Fruit fly (Drosophila melanogaster): Measurements from ENCODE around the gene CG14711.

CG14711 gene

DNA sequence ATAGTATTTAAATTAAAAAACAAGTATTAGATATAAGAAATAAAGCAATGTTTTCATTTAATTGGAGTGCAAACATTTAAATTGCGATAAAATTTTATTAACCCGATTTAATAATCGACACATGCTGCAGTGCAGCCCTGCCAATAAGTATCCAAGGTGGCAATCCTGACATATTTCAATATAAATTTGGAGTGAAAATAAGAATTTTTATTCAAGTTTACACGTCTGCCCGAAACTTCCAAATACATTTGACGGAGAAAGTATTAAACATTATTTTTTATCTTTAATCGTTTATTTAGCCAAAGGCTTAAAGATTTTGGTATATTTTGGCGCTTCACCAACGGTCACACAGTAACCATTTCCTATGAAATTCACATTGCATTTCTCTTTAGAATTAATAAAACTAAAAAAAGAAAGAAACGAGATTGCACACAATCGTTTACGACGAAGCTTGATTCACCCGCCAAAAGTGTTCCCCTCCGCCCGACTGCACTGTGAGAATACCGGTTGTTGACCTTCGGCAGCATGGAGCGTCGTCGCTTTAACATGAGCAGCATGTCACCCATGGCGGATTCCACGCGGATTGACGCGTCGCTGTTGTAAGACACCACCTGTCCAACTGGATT lies 5.4 kb downstream of the CG14711 start, which contains the start of gene CG14712 (continued):
- TF ChIP-seq C15 (GFP tag; IDR thresholded peaks at IDR 0.05) = no peak
- no peak for TF ChIP-seq onecut (GFP tag; IDR thresholded peaks at IDR 0.05)
- no peak for TF ChIP-seq CG12104 (GFP tag; optimal IDR thresholded peaks at IDR 0.05)
- TF ChIP-seq Dip3 (GFP tag; optimal IDR thresholded peaks at IDR 0.05) = no peak
- TF ChIP-seq Ets65A (GFP tag) = no peak
- TF ChIP-seq Opbp (GFP tag; IDR thresholded peaks at IDR 0.05; ENCODE audit: partially characterized antibody) = 0 out of 3 replicates have a peak, but pooled peaks have one; percentile 25
- peak; percentile 36 for TF ChIP-seq CG18764 (GFP tag; optimal IDR thresholded peaks at IDR 0.05)
- peak; percentile 11 for TF ChIP-seq Fer1 (GFP tag; optimal IDR thresholded peaks at IDR 0.05)
- TF ChIP-seq CG2129 (GFP tag; IDR thresholded peaks at IDR 0.05; ENCODE audit: partially characterized antibody) = no peak
- TF ChIP-seq zfh1 (GFP tag; IDR thresholded peaks at IDR 0.05) = no peak
- no peak for TF ChIP-seq Ravus (GFP tag; IDR thresholded peaks at IDR 0.05)
- no peak for TF ChIP-seq CG17802 (tag; optimal IDR thresholded peaks at IDR 0.05)
- no peak for TF ChIP-seq zf30C (GFP tag; optimal IDR thresholded peaks at IDR 0.05)
- TF ChIP-seq Lpt (GFP tag; optimal IDR thresholded peaks at IDR 0.05) = no peak
- TF ChIP-seq jumu (GFP tag; optimal IDR thresholded peaks at IDR 0.05) = no peak
- TF ChIP-seq CG17568 (GFP tag; optimal IDR thresholded peaks at IDR 0.05) = no peak
- no peak for TF ChIP-seq tio (GFP tag; optimal IDR thresholded peaks at IDR 0.05)
- peak; percentile 51; the same call in 2 of the 3 replicates for TF ChIP-seq row (GFP tag; IDR thresholded peaks at IDR 0.05)
- no peak for TF ChIP-seq tgo (GFP tag; IDR thresholded peaks at IDR 0.05)
- TF ChIP-seq CG13894 (tag; optimal IDR thresholded peaks at IDR 0.05) = no peak
- TF ChIP-seq E2f2 (GFP tag; IDR thresholded peaks at IDR 0.05) = peak; percentile 96
- TF ChIP-seq CG32767 (GFP tag; IDR thresholded peaks at IDR 0.05) = no peak
- TF ChIP-seq CG11696 (GFP tag; IDR thresholded peaks at IDR 0.05) = no peak
- peak; percentile 42 for TF ChIP-seq CG34376 (GFP tag; optimal IDR thresholded peaks at IDR 0.05)
- TF ChIP-seq CG17186 (GFP tag; optimal IDR thresholded peaks at IDR 0.05) = peak; percentile 49
- TF ChIP-seq CG8290 (GFP tag; optimal IDR thresholded peaks at IDR 0.05) = no peak
- TF ChIP-seq CG8290 (tag; optimal IDR thresholded peaks at IDR 0.05) = no peak
- TF ChIP-seq CG14965 (GFP tag; optimal IDR thresholded peaks at IDR 0.05; ENCODE audit: borderline replicate concordance) = no peak
- TF ChIP-seq grn (GFP tag; optimal IDR thresholded peaks at IDR 0.05) = no peak
- no peak for TF ChIP-seq kah (GFP tag; optimal IDR thresholded peaks at IDR 0.05)
- TF ChIP-seq CG2712 (tag; optimal IDR thresholded peaks at IDR 0.05) = peak; percentile 68
- peak; percentile 68 for TF ChIP-seq CG12391 (tag; optimal IDR thresholded peaks at IDR 0.05)
- peak; percentile 100 for TF ChIP-seq CG2116 (GFP tag; optimal IDR thresholded peaks at IDR 0.05)
- no peak for TF ChIP-seq CG4707 (GFP tag; optimal IDR thresholded peaks at IDR 0.05)
- no peak for TF ChIP-seq sc (optimal IDR thresholded peaks at IDR 0.05)
- no peak for TF ChIP-seq sc (GFP tag; optimal IDR thresholded peaks at IDR 0.05)
- TF ChIP-seq CG2120 (GFP tag; optimal IDR thresholded peaks at IDR 0.05) = peak; percentile 48
- no peak for TF ChIP-seq grau (tag; optimal IDR thresholded peaks at IDR 0.05)
- TF ChIP-seq CrebB (tag; optimal IDR thresholded peaks at IDR 0.05) = peak; percentile 16
- TF ChIP-seq kni (GFP tag; optimal IDR thresholded peaks at IDR 0.05) = no peak
- no peak for TF ChIP-seq Ada2b (GFP tag; IDR thresholded peaks at IDR 0.05)
- no peak for TF ChIP-seq CG43689 (GFP tag; IDR thresholded peaks at IDR 0.05)
- no peak for TF ChIP-seq CG2678 (tag; optimal IDR thresholded peaks at IDR 0.05)
- no peak for TF ChIP-seq HHEX (GFP tag; optimal IDR thresholded peaks at IDR 0.05)
- no peak for TF ChIP-seq Bteb2 (GFP tag; optimal IDR thresholded peaks at IDR 0.05)
- no peak for TF ChIP-seq wor (GFP tag; IDR thresholded peaks at IDR 0.05)
- TF ChIP-seq Sry-δ (GFP tag; optimal IDR thresholded peaks at IDR 0.05) = peak; percentile 68
- TF ChIP-seq CG10959 (GFP tag; IDR thresholded peaks at IDR 0.05) = no peak
- no peak for TF ChIP-seq CG30431 (GFP tag; optimal IDR thresholded peaks at IDR 0.05)
- TF ChIP-seq CG7745 (tag; optimal IDR thresholded peaks at IDR 0.05) = no peak
- peak; percentile 80 for TF ChIP-seq HLH4C (GFP tag; IDR thresholded peaks at IDR 0.05; ENCODE audit: partially characterized antibody)
- no peak for TF ChIP-seq PHDP (tag; optimal IDR thresholded peaks at IDR 0.05)

Measured in whole organism, embryonic.